Worm (Caenorhabditis elegans): ENCODE data around the gene slc-25A26.

slc-25A26 gene

ce11 chrIV:8974543-8975330, 44.5 kb downstream of the slc-25A26 start (continued):
- TF ChIP-seq lin-39 (tag; optimal IDR thresholded peaks at IDR 0.05) (no peak), skn-1 (tag; optimal IDR thresholded peaks at IDR 0.05) (no peak)

- TF ChIP-seq ZK546.5 (tag; optimal IDR thresholded peaks at IDR 0.05) = no peak
- TF ChIP-seq elt-1 (tag; optimal IDR thresholded peaks at IDR 0.05) = no peak
- TF ChIP-seq nhr-237 (tag; optimal IDR thresholded peaks at IDR 0.05) = no peak
- no peak for TF ChIP-seq ztf-4 (tag; optimal IDR thresholded peaks at IDR 0.05)
- TF ChIP-seq unc-39 (tag; optimal IDR thresholded peaks at IDR 0.05) = no peak
- TF ChIP-seq nhr-77 (tag; optimal IDR thresholded peaks at IDR 0.05) = no peak
- no peak for TF ChIP-seq nhr-11 (tag; optimal IDR thresholded peaks at IDR 0.05)
- no peak for TF ChIP-seq aly-2 (tag; optimal IDR thresholded peaks at IDR 0.05)
- TF ChIP-seq dmd-4 (tag; optimal IDR thresholded peaks at IDR 0.05) = no peak
- TF ChIP-seq nhr-25 (tag; optimal IDR thresholded peaks at IDR 0.05) = no peak
- TF ChIP-seq lin-11 (tag; optimal IDR thresholded peaks at IDR 0.05) = no peak
- no peak for TF ChIP-seq nhr-23 (tag; optimal IDR thresholded peaks at IDR 0.05)
These were observed 45.0 kb downstream of the slc-25A26 start, which contains the start of gene pdzd-8 for ce11 chrIV:8975331-8975625. Gene pdzd-8 (plus strand): TSS chrIV:8975526.

ce11 chrIV:8978047-8978446, 47.8 kb downstream of the slc-25A26 start:
- TF ChIP-seq nhr-129 (tag; optimal IDR thresholded peaks at IDR 0.05) = peak; percentile 39
- peak; percentile 27 for TF ChIP-seq ztf-4 (tag; optimal IDR thresholded peaks at IDR 0.05)
- TF ChIP-seq mbf-1 (tag; optimal IDR thresholded peaks at IDR 0.05) = no peak
- no peak for TF ChIP-seq unc-39 (tag; optimal IDR thresholded peaks at IDR 0.05)
- TF ChIP-seq nhr-21 (tag; optimal IDR thresholded peaks at IDR 0.05) = no peak
- TF ChIP-seq egl-27 (tag; optimal IDR thresholded peaks at IDR 0.05) = no peak
- no peak for TF ChIP-seq nhr-237 (tag; optimal IDR thresholded peaks at IDR 0.05)
- TF ChIP-seq alr-1 (tag; optimal IDR thresholded peaks at IDR 0.05) = no peak
- no peak for TF ChIP-seq snpc-4 (tag; optimal IDR thresholded peaks at IDR 0.05)
- TF ChIP-seq nhr-10 (tag; optimal IDR thresholded peaks at IDR 0.05) = no peak
- no peak for TF ChIP-seq crh-2 (tag; optimal IDR thresholded peaks at IDR 0.05)
- TF ChIP-seq Y55F3AM.14 (GFP tag; optimal IDR thresholded peaks at IDR 0.05) = no peak
- no peak for TF ChIP-seq ceh-82 (tag; optimal IDR thresholded peaks at IDR 0.05)
- TF ChIP-seq ztf-11 (tag; optimal IDR thresholded peaks at IDR 0.05) = no peak
- no peak for TF ChIP-seq gmeb-1 (tag; optimal IDR thresholded peaks at IDR 0.05)
- TF ChIP-seq lsy-2 (tag; optimal IDR thresholded peaks at IDR 0.05) = peak in 1 of 2 experiments; percentile 61
- no peak for TF ChIP-seq nhr-6 (tag; optimal IDR thresholded peaks at IDR 0.05)
- no peak for TF ChIP-seq sma-3 (GFP tag; optimal IDR thresholded peaks at IDR 0.05)
- TF ChIP-seq C34F6.9 (tag; optimal IDR thresholded peaks at IDR 0.05) = peak; percentile 32
- TF ChIP-seq mab-5 (tag; optimal IDR thresholded peaks at IDR 0.05) = no peak
- TF ChIP-seq lin-11 (tag; optimal IDR thresholded peaks at IDR 0.05) = no peak
- TF ChIP-seq unc-62 (GFP tag; optimal IDR thresholded peaks at IDR 0.05) = no peak
- TF ChIP-seq ZK546.5 (tag; optimal IDR thresholded peaks at IDR 0.05) = no peak
- TF ChIP-seq sma-9 (GFP tag; optimal IDR thresholded peaks at IDR 0.05) = peak; percentile 48
- TF ChIP-seq sma-9 (tag; optimal IDR thresholded peaks at IDR 0.05) = no peak
- no peak for TF ChIP-seq blmp-1 (tag; optimal IDR thresholded peaks at IDR 0.05; ENCODE audit: insufficient read depth)
- TF ChIP-seq skn-1 (tag; optimal IDR thresholded peaks at IDR 0.05) = no peak
- TF ChIP-seq F13H6.1 (tag; optimal IDR thresholded peaks at IDR 0.05) = peak; percentile 42
- no peak for TF ChIP-seq lin-39 (tag; optimal IDR thresholded peaks at IDR 0.05)

DNA sequence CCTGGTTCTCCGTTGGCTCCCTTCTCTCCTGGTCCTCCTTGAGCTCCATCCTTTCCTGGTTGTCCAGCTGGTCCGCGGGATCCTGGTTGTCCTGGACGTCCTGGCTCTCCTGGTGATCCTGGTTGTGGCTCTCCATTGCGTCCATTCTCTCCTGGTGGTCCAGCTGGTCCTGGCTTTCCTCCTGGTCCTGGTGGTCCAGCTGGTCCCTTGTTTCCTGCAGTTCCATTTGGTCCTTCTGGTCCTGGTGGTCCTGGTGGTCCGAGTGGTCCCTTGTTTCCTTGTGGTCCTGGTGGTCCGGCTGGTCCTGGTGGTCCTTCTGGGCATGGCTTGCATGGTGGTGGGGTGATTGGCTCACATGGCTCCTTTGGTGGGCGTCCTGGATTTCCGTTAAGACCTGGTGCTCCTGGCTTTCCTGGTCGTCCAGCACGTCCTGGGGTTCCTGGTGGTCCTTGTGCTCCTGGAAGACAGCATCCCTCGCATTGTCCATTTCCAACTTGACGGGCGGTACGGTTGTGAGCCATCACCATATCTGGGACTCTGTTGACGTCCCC, 48.9 kb downstream of the slc-25A26 start:
- no peak for TF ChIP-seq gmeb-1 (tag; optimal IDR thresholded peaks at IDR 0.05)
- no peak for TF ChIP-seq C34F6.9 (tag; optimal IDR thresholded peaks at IDR 0.05)
- no peak for TF ChIP-seq ceh-16 (tag; optimal IDR thresholded peaks at IDR 0.05)
- TF ChIP-seq blmp-1 (tag; optimal IDR thresholded peaks at IDR 0.05; ENCODE audit: insufficient read depth) = no peak
- no peak for TF ChIP-seq aly-2 (tag; optimal IDR thresholded peaks at IDR 0.05)
- no peak for TF ChIP-seq nhr-129 (tag; optimal IDR thresholded peaks at IDR 0.05)
- TF ChIP-seq nhr-23 (tag; optimal IDR thresholded peaks at IDR 0.05) = no peak
- TF ChIP-seq F13H6.1 (tag; optimal IDR thresholded peaks at IDR 0.05) = no peak
- no peak for TF ChIP-seq elt-1 (tag; optimal IDR thresholded peaks at IDR 0.05)
- no peak for TF ChIP-seq sma-9 (GFP tag; optimal IDR thresholded peaks at IDR 0.05)
- TF ChIP-seq sma-9 (tag; optimal IDR thresholded peaks at IDR 0.05) = no peak
- TF ChIP-seq unc-39 (tag; optimal IDR thresholded peaks at IDR 0.05) = no peak
- TF ChIP-seq Y55F3AM.14 (GFP tag; optimal IDR thresholded peaks at IDR 0.05) = no peak

Data from whole organism, L2 larva.